Worm (Caenorhabditis elegans) whole organism, L3 larva: ENCODE results near the gene sru-4.
A peak's percentile ranks its signal among the peaks of the same experiment; 100 is the strongest.

Experiments
- lsy-12 ChIP-seq: sonication (generic microtip); optimal IDR thresholded peaks from 2 replicates; lab custom pipeline; 2016; ENCODE audit warnings: mild to moderate bottlenecking, missing genetic modification characterization, missing compliant biosample characterization
- mdl-1 ChIP-seq: fragments of 150-350 bp; optimal IDR thresholded peaks from 2 replicates; lab custom pipeline; 2014; ENCODE audit warnings: missing biosample characterization, missing genetic modification characterization
- nhr-25 ChIP-seq: sonication (generic microtip); optimal IDR thresholded peaks from 2 replicates; lab custom pipeline; 2017; ENCODE audit warnings: missing biosample characterization, missing genetic modification characterization

ce11 chrIV:9477135-9477928, 20.9 kb upstream of the sru-4 start, which contains the start of gene wrt-3:
- no peak for TF ChIP-seq mdl-1 (tag; lab: Kevin White, UChicago)
- TF ChIP-seq nhr-25, result peak; percentile 33
- peak; percentile 59 for TF ChIP-seq lsy-12
